Fruit fly (Drosophila melanogaster) whole organism, embryonic: ENCODE measurements around the gene CG8526.
A peak's percentile ranks its signal among the peaks of the same experiment; 100 is the strongest.

Experiments
- ATbp ChIP-seq: fragments of 200-800 bp; sonication (Bioruptor generic); optimal IDR thresholded peaks from 2 replicates; lab custom pipeline; 2017; ENCODE audit warnings: missing biosample characterization, mild to moderate bottlenecking, missing genetic modification characterization, missing genetic modification reagents
- Aef1 ChIP-seq: fragments of 200-800 bp; sonication (Bioruptor generic); IDR thresholded peaks from 3 replicates; pipeline ENCODE4 v1.3.6; 2022; ENCODE audit warnings: missing biosample characterization, missing genetic modification characterization
- Atf6 ChIP-seq: fragments of 200-800 bp; sonication (Bioruptor generic); IDR thresholded peaks from 2 replicates; pipeline ENCODE4 v1.3.6; 2022; ENCODE audit warnings: missing biosample characterization, missing genetic modification characterization
- B-H1 ChIP-seq: fragments of 200-800 bp; sonication (Bioruptor generic); IDR thresholded peaks from 3 replicates; pipeline ENCODE4 v1.3.6; 2022; ENCODE audit warnings: missing biosample characterization, missing genetic modification characterization
- B-H2 ChIP-seq: fragments of 200-800 bp; sonication (Bioruptor generic); optimal IDR thresholded peaks from 2 replicates; lab custom pipeline; 2018; ENCODE audit warnings: missing biosample characterization, mild to moderate bottlenecking, missing genetic modification characterization
- CG11504 ChIP-seq: fragments of 200-800 bp; sonication (Bioruptor generic); optimal IDR thresholded peaks from 3 replicates; lab custom pipeline; 2019; ENCODE audit warnings: missing biosample characterization, mild to moderate bottlenecking, missing genetic modification characterization, moderate library complexity
- CG12155 ChIP-seq: fragments of 200-800 bp; sonication (Bioruptor generic); optimal IDR thresholded peaks from 3 replicates; lab custom pipeline; 2016; ENCODE audit warnings: missing biosample characterization, missing genetic modification characterization
- CG12769 ChIP-seq: fragments of 200-800 bp; sonication (Bioruptor generic); optimal IDR thresholded peaks from 2 replicates; lab custom pipeline; 2019; ENCODE audit warnings: missing biosample characterization, mild to moderate bottlenecking, missing genetic modification characterization, moderate library complexity
- CG13287 ChIP-seq: fragments of 200-800 bp; sonication (Bioruptor generic); IDR thresholded peaks from 2 replicates; pipeline ENCODE4 v1.3.6; 2022; ENCODE audit warnings: missing biosample characterization, missing genetic modification characterization; ENCODE audit not compliant: partially characterized antibody
- CG14441 ChIP-seq: fragments of 200-800 bp; sonication (Bioruptor generic); IDR thresholded peaks from 2 replicates; pipeline ENCODE4 v1.3.6; 2022; ENCODE audit warnings: missing biosample characterization, missing genetic modification characterization
- CG14710 ChIP-seq: fragments of 200-800 bp; sonication (Bioruptor generic); optimal IDR thresholded peaks from 3 replicates; lab custom pipeline; 2019; ENCODE audit warnings: missing biosample characterization, mild to moderate bottlenecking, missing genetic modification characterization, moderate library complexity
- CG15011 ChIP-seq: fragments of 200-800 bp; sonication (Bioruptor generic); optimal IDR thresholded peaks from 3 replicates; lab custom pipeline; 2018; ENCODE audit warnings: missing biosample characterization, mild to moderate bottlenecking, missing genetic modification characterization
- CG1529 ChIP-seq: fragments of 200-800 bp; sonication (Bioruptor generic); optimal IDR thresholded peaks from 3 replicates; lab custom pipeline; 2018; ENCODE audit warnings: missing biosample characterization, missing genetic modification characterization
- CG15514 ChIP-seq: fragments of 200-800 bp; sonication (Bioruptor generic); optimal IDR thresholded peaks from 3 replicates; lab custom pipeline; 2017; ENCODE audit warnings: missing biosample characterization, missing genetic modification characterization, mild to moderate bottlenecking, moderate library complexity, missing genetic modification reagents
- CG1603 ChIP-seq: fragments of 200-800 bp; sonication (Bioruptor generic); optimal IDR thresholded peaks from 2 replicates; lab custom pipeline; 2019; ENCODE audit warnings: missing biosample characterization, mild to moderate bottlenecking, missing genetic modification characterization, moderate library complexity
- CG16863 ChIP-seq: fragments of 200-800 bp; sonication (Bioruptor generic); optimal IDR thresholded peaks from 3 replicates; lab custom pipeline; 2016; ENCODE audit warnings: missing biosample characterization, missing genetic modification characterization
- CG17186 ChIP-seq: fragments of 200-800 bp; sonication (Bioruptor generic); optimal IDR thresholded peaks from 3 replicates; lab custom pipeline; 2017; ENCODE audit warnings: missing biosample characterization, missing genetic modification reagents, missing genetic modification characterization
- CG17912 ChIP-seq: fragments of 200-800 bp; sonication (Bioruptor generic); optimal IDR thresholded peaks from 2 replicates; lab custom pipeline; 2018; ENCODE audit warnings: missing biosample characterization, mild to moderate bottlenecking, missing genetic modification characterization
- CG33557 ChIP-seq: fragments of 200-800 bp; sonication (Bioruptor generic); optimal IDR thresholded peaks from 2 replicates; lab custom pipeline; 2019; ENCODE audit warnings: missing biosample characterization, mild to moderate bottlenecking, missing genetic modification characterization, moderate library complexity
- CG3407 ChIP-seq: fragments of 200-800 bp; sonication (Bioruptor generic); optimal IDR thresholded peaks from 2 replicates; lab custom pipeline; 2018; ENCODE audit warnings: missing biosample characterization, mild to moderate bottlenecking, missing genetic modification characterization
- CG4404 ChIP-seq: fragments of 200-800 bp; sonication (Bioruptor generic); IDR thresholded peaks from 2 replicates; pipeline ENCODE4 v1.3.6; 2022; ENCODE audit warnings: missing biosample characterization, missing genetic modification characterization
- CG4617 ChIP-seq: fragments of 200-800 bp; sonication (Bioruptor generic); optimal IDR thresholded peaks from 3 replicates; lab custom pipeline; 2016; ENCODE audit warnings: missing biosample characterization, missing genetic modification characterization, borderline replicate concordance
- CG4820 ChIP-seq: fragments of 200-800 bp; sonication (Bioruptor generic); optimal IDR thresholded peaks from 3 replicates; lab custom pipeline; 2016; ENCODE audit warnings: missing biosample characterization, missing genetic modification characterization
- CG6254 ChIP-seq: fragments of 200-800 bp; sonication (Bioruptor generic); optimal IDR thresholded peaks from 3 replicates; lab custom pipeline; 2017; ENCODE audit warnings: mild to moderate bottlenecking, missing biosample characterization, missing genetic modification reagents, missing genetic modification characterization
- CG7271 ChIP-seq: fragments of 200-800 bp; sonication (Bioruptor generic); optimal IDR thresholded peaks from 2 replicates; lab custom pipeline; 2018; ENCODE audit warnings: missing biosample characterization, mild to moderate bottlenecking, missing genetic modification characterization, moderate library complexity
- CG8924 ChIP-seq: fragments of 200-800 bp; optimal IDR thresholded peaks from 3 replicates; lab custom pipeline; 2019; ENCODE audit warnings: missing biosample characterization, mild to moderate bottlenecking, missing genetic modification characterization, moderate library complexity
- CTCF ChIP-seq: fragments of 200-800 bp; sonication (Bioruptor generic); optimal IDR thresholded peaks from 2 replicates; lab custom pipeline; 2017; ENCODE audit warnings: missing biosample characterization, mild to moderate bottlenecking, missing genetic modification characterization, moderate library complexity
- CkIIα-i1 ChIP-seq: fragments of 200-800 bp; sonication (Bioruptor generic); IDR thresholded peaks from 2 replicates; pipeline ENCODE4 v1.3.6; 2022; ENCODE audit warnings: missing biosample characterization, missing genetic modification characterization
- D19A ChIP-seq: fragments of 200-800 bp; optimal IDR thresholded peaks from 3 replicates; lab custom pipeline; 2019; ENCODE audit warnings: missing biosample characterization, mild to moderate bottlenecking, missing genetic modification characterization, moderate library complexity
- Doc3 ChIP-seq: fragments of 200-800 bp; sonication (Bioruptor generic); IDR thresholded peaks from 3 replicates; pipeline ENCODE4 v1.3.6; 2022; ENCODE audit warnings: missing biosample characterization, missing genetic modification characterization; ENCODE audit not compliant: partially characterized antibody
- E2f1 ChIP-seq: fragments of 200-800 bp; sonication (Bioruptor generic); IDR thresholded peaks from 2 replicates; pipeline ENCODE4 v1.3.6; 2022; ENCODE audit warnings: missing biosample characterization, missing genetic modification characterization
- Gsc ChIP-seq: fragments of 200-800 bp; sonication (Bioruptor generic); IDR thresholded peaks from 2 replicates; pipeline ENCODE4 v1.3.6; 2022; ENCODE audit warnings: missing biosample characterization, missing genetic modification characterization
- HmgD ChIP-seq: fragments of 200-800 bp; sonication (Bioruptor generic); optimal IDR thresholded peaks from 3 replicates; lab custom pipeline; 2016; ENCODE audit warnings: missing biosample characterization, missing genetic modification characterization
- Hr3 ChIP-seq: fragments of 200-800 bp; sonication (Bioruptor generic); optimal IDR thresholded peaks from 3 replicates; lab custom pipeline; 2016; ENCODE audit warnings: missing biosample characterization, missing genetic modification characterization
- Max ChIP-seq: fragments of 200-800 bp; sonication (Bioruptor generic); optimal IDR thresholded peaks from 2 replicates; lab custom pipeline; 2016; ENCODE audit warnings: missing biosample characterization, mild to moderate bottlenecking, missing genetic modification characterization
- Oli ChIP-seq: fragments of 200-800 bp; sonication (Bioruptor generic); optimal IDR thresholded peaks from 2 replicates; lab custom pipeline; 2018; ENCODE audit warnings: missing biosample characterization, mild to moderate bottlenecking, missing genetic modification characterization, moderate library complexity
- Opbp ChIP-seq: fragments of 200-800 bp; sonication (Bioruptor generic); IDR thresholded peaks from 3 replicates; pipeline ENCODE4 v1.3.6; 2022; ENCODE audit warnings: missing biosample characterization, missing genetic modification characterization; ENCODE audit not compliant: partially characterized antibody
- YL-1 ChIP-seq: fragments of 200-800 bp; sonication (Bioruptor generic); optimal IDR thresholded peaks from 3 replicates; lab custom pipeline; 2017; ENCODE audit warnings: missing biosample characterization, mild to moderate bottlenecking, missing genetic modification characterization
- ase ChIP-seq: fragments of 200-800 bp; sonication (Bioruptor generic); IDR thresholded peaks from 3 replicates; pipeline ENCODE4 v1.3.6; 2022; ENCODE audit warnings: missing biosample characterization, missing genetic modification characterization
- cas ChIP-seq: fragments of 200-800 bp; sonication (Bioruptor generic); IDR thresholded peaks from 2 replicates; pipeline ENCODE4 v1.3.6; 2022; ENCODE audit warnings: missing biosample characterization, missing genetic modification characterization
- chn ChIP-seq: fragments of 200-800 bp; sonication (Bioruptor generic); optimal IDR thresholded peaks from 2 replicates; lab custom pipeline; 2016; ENCODE audit warnings: missing biosample characterization, missing genetic modification characterization
- dimm ChIP-seq: fragments of 200-800 bp; sonication (Bioruptor generic); IDR thresholded peaks from 2 replicates; pipeline ENCODE4 v1.3.6; 2022; ENCODE audit warnings: missing biosample characterization, missing genetic modification characterization
- dm ChIP-seq: fragments of 200-800 bp; sonication (Bioruptor generic); optimal IDR thresholded peaks from 3 replicates; lab custom pipeline; 2016; ENCODE audit warnings: missing biosample characterization, missing genetic modification characterization
- emc ChIP-seq: fragments of 200-800 bp; sonication (Bioruptor generic); optimal IDR thresholded peaks from 2 replicates; lab custom pipeline; 2016; ENCODE audit warnings: missing biosample characterization, missing genetic modification characterization
- fd64A ChIP-seq: fragments of 200-800 bp; sonication (Bioruptor generic); optimal IDR thresholded peaks from 3 replicates; lab custom pipeline; 2018; ENCODE audit warnings: missing biosample characterization, mild to moderate bottlenecking, missing genetic modification characterization
- fd96Cb ChIP-seq: fragments of 200-800 bp; sonication (Bioruptor generic); optimal IDR thresholded peaks from 2 replicates; lab custom pipeline; 2018; ENCODE audit warnings: missing biosample characterization, mild to moderate bottlenecking, missing genetic modification characterization, moderate library complexity
- her ChIP-seq: fragments of 200-800 bp; sonication (Bioruptor generic); optimal IDR thresholded peaks from 2 replicates; lab custom pipeline; 2016; ENCODE audit warnings: missing biosample characterization, missing genetic modification characterization
- phol ChIP-seq: fragments of 200-800 bp; sonication (Bioruptor generic); optimal IDR thresholded peaks from 3 replicates; lab custom pipeline; 2018; ENCODE audit warnings: missing biosample characterization, mild to moderate bottlenecking, missing genetic modification characterization, moderate library complexity
- run ChIP-seq: fragments of 200-800 bp; sonication (Bioruptor generic); optimal IDR thresholded peaks from 3 replicates; lab custom pipeline; 2018; ENCODE audit warnings: missing biosample characterization, mild to moderate bottlenecking, missing genetic modification characterization
- schlank ChIP-seq: fragments of 200-800 bp; sonication (Bioruptor generic); optimal IDR thresholded peaks from 2 replicates; lab custom pipeline; 2018; ENCODE audit warnings: missing biosample characterization, mild to moderate bottlenecking, missing genetic modification characterization
- sima ChIP-seq: fragments of 200-800 bp; sonication (Bioruptor generic); optimal IDR thresholded peaks from 2 replicates; lab custom pipeline; 2016; ENCODE audit warnings: missing biosample characterization, missing genetic modification characterization
- sob ChIP-seq: fragments of 200-800 bp; sonication (Bioruptor generic); IDR thresholded peaks from 2 replicates; pipeline ENCODE4 v1.3.6; 2022; ENCODE audit warnings: missing biosample characterization, missing genetic modification characterization

Gene CG8526

dm6 chr3R:9793018-9793417, 8.1 kb upstream of the CG8526 start, which contains the start of gene CG8516 (continued):
- TF ChIP-seq CG12769 (tag; lab: Kevin White, UChicago) (no peak), E2f1 (GFP tag; lab: Robert Waterston, UW) (no peak), cas (GFP tag; lab: Robert Waterston, UW) (no peak), CG3407 (GFP tag; lab: Kevin White, UChicago) (no peak), fd64A (GFP tag; lab: Kevin White, UChicago) (no peak), CG15514 (peak; percentile 44), CG14710 (tag; lab: Kevin White, UChicago) (peak; percentile 48), CG6254 (GFP tag; lab: Kevin White, UChicago) (no peak), fd96Cb (tag; lab: Kevin White, UChicago) (no peak), CG12155 (GFP tag; lab: Kevin White, UChicago) (no peak), CG17912 (GFP tag; lab: Kevin White, UChicago) (peak; percentile 0), CG4617 (peak; percentile 91), B-H2 (GFP tag; lab: Kevin White, UChicago) (no peak), emc (GFP tag; lab: Kevin White, UChicago) (no peak), ase (GFP tag; lab: Robert Waterston, UW) (no peak), Aef1 (GFP tag; lab: Robert Waterston, UW) (peak; percentile 67), ATbp (no peak), Gsc (GFP tag; lab: Robert Waterston, UW) (no peak), CG14441 (GFP tag; lab: Robert Waterston, UW) (no peak), CG11504 (tag; lab: Kevin White, UChicago) (no peak), run (no peak), CG17186 (GFP tag; lab: Kevin White, UChicago) (peak; percentile 17), schlank (tag; lab: Kevin White, UChicago) (no peak), CG15011 (no peak), CG7271 (tag; lab: Kevin White, UChicago) (no peak), CG33557 (GFP tag; lab: Kevin White, UChicago) (no peak), YL-1 (peak; percentile 77), Hr3 (GFP tag; lab: Kevin White, UChicago) (no peak), Atf6 (GFP tag; lab: Robert Waterston, UW) (no peak), Opbp (GFP tag; lab: Robert Waterston, UW) (no peak), sima (GFP tag; lab: Kevin White, UChicago) (no peak), Doc3 (GFP tag; lab: Robert Waterston, UW) (no peak), CTCF (GFP tag; lab: Kevin White, UChicago) (no peak), CG4820 (GFP tag; lab: Kevin White, UChicago) (no peak), Oli (tag; lab: Kevin White, UChicago) (no peak), chn (GFP tag; lab: Kevin White, UChicago) (no peak), CG13287 (GFP tag; lab: Robert Waterston, UW) (no peak; the same call in 1 of the 2 replicates), CG4404 (GFP tag; lab: Robert Waterston, UW) (no peak), dimm (no peak), B-H1 (GFP tag; lab: Robert Waterston, UW) (no peak), CG1603 (no peak), CG16863 (GFP tag; lab: Kevin White, UChicago) (no peak), CG1529 (GFP tag; lab: Kevin White, UChicago) (no peak), dm (GFP tag; lab: Kevin White, UChicago) (no peak), her (GFP tag; lab: Kevin White, UChicago) (no peak), sob (GFP tag; lab: Robert Waterston, UW) (no peak), CG8924 (peak; percentile 23), D19A (no peak), CkIIα-i1 (no peak), phol (peak; percentile 42), Max (GFP tag; lab: Kevin White, UChicago) (no peak), HmgD (GFP tag; lab: Kevin White, UChicago) (no peak)
